Fruit fly (Drosophila melanogaster): Measurements from ENCODE around the gene CG31704.
A peak's percentile ranks its signal among the peaks of the same experiment; 100 is the strongest.

CG31704 gene

DNA sequence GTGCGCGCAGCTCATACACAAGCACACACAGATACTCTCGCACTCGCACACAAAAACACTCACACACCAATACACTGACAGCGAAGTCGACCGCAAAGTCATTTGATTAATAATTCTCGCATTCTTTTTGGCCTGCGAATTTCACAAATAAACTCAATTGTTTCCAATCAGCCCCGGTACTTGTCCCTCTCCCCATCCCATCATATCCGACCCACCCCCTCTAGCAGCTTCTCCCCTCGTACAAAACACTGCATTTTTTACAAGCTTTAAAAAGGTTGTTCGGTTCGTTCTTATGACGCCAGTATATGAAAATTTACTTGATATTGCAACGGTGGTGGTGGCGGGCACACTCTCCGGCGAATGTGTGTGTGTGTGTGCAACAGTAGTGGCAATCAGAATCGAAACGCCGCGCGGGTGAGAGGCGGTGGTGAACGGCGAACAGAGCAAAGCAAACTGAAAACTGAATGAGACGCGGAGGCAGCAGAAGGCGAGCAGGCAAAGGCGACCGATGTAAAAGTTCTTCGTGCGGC is 32.7 kb upstream of the CG31704 start (continued):
- TF ChIP-seq nmo (GFP tag; optimal IDR thresholded peaks at IDR 0.05) (no peak), CG12155 (GFP tag; optimal IDR thresholded peaks at IDR 0.05) (peak; percentile 16), p53 (GFP tag; optimal IDR thresholded peaks at IDR 0.05) (peak; percentile 4), CG3838 (GFP tag; optimal IDR thresholded peaks at IDR 0.05) (no peak), D19B (GFP tag; optimal IDR thresholded peaks at IDR 0.05) (no peak), gsb (GFP tag; IDR thresholded peaks at IDR 0.05) (no peak), CG15696 (tag; optimal IDR thresholded peaks at IDR 0.05) (no peak), HmgZ (tag; optimal IDR thresholded peaks at IDR 0.05) (peak; percentile 78), CG12659 (GFP tag; optimal IDR thresholded peaks at IDR 0.05) (no peak), CG16863 (GFP tag; optimal IDR thresholded peaks at IDR 0.05) (peak; percentile 46), CG9876 (GFP tag; optimal IDR thresholded peaks at IDR 0.05) (no peak), CG10979 (tag; optimal IDR thresholded peaks at IDR 0.05) (no peak), tin (GFP tag; optimal IDR thresholded peaks at IDR 0.05) (no peak), CG8478 (optimal IDR thresholded peaks at IDR 0.05) (peak; percentile 80), fu2 (GFP tag; optimal IDR thresholded peaks at IDR 0.05) (no peak), cato (GFP tag; optimal IDR thresholded peaks at IDR 0.05; ENCODE audit: borderline replicate concordance) (no peak), pum (GFP tag; optimal IDR thresholded peaks at IDR 0.05) (no peak), sim (GFP tag; IDR thresholded peaks at IDR 0.05) (no peak), stwl (tag; optimal IDR thresholded peaks at IDR 0.05) (no peak), CG18011 (GFP tag; optimal IDR thresholded peaks at IDR 0.05) (no peak), CG6254 (GFP tag; optimal IDR thresholded peaks at IDR 0.05) (no peak), Sox102F (GFP tag; optimal IDR thresholded peaks at IDR 0.05) (no peak), dpn (GFP tag; optimal IDR thresholded peaks at IDR 0.05) (peak in 1 of 2 experiments; percentile 5), CG16813 (GFP tag; IDR thresholded peaks at IDR 0.05; ENCODE audit: partially characterized antibody) (no peak), hbn (GFP tag; IDR thresholded peaks at IDR 0.05; ENCODE audit: partially characterized antibody) (no peak), fd3F (GFP tag; optimal IDR thresholded peaks at IDR 0.05) (no peak), Opbp (GFP tag; IDR thresholded peaks at IDR 0.05; ENCODE audit: partially characterized antibody) (no peak), tup (GFP tag; optimal IDR thresholded peaks at IDR 0.05) (no peak), CG11504 (tag; optimal IDR thresholded peaks at IDR 0.05) (no peak), CG7271 (tag; optimal IDR thresholded peaks at IDR 0.05) (no peak), Fer3 (tag; optimal IDR thresholded peaks at IDR 0.05) (no peak), Nf-YA (GFP tag; IDR thresholded peaks at IDR 0.05) (no peak), CG3726 (GFP tag; IDR thresholded peaks at IDR 0.05) (no peak), klu (GFP tag; IDR thresholded peaks at IDR 0.05) (no peak), NK7.1 (GFP tag; optimal IDR thresholded peaks at IDR 0.05) (no peak), CG30403 (GFP tag; optimal IDR thresholded peaks at IDR 0.05) (no peak), gfzf (GFP tag; optimal IDR thresholded peaks at IDR 0.05) (no peak), ro (GFP tag; IDR thresholded peaks at IDR 0.05) (no peak), BEAF-32 (GFP tag; optimal IDR thresholded peaks at IDR 0.05) (no peak), CG7963 (GFP tag; IDR thresholded peaks at IDR 0.05; ENCODE audit: partially characterized antibody) (no peak), kah (GFP tag; optimal IDR thresholded peaks at IDR 0.05) (peak; percentile 5), ERR (GFP tag; optimal IDR thresholded peaks at IDR 0.05) (peak; percentile 27), psq (GFP tag; optimal IDR thresholded peaks at IDR 0.05) (peak; percentile 96), C15 (GFP tag; IDR thresholded peaks at IDR 0.05) (no peak), Rx (GFP tag; IDR thresholded peaks at IDR 0.05) (no peak), CG14965 (GFP tag; optimal IDR thresholded peaks at IDR 0.05; ENCODE audit: borderline replicate concordance) (no peak), CG6689 (GFP tag; IDR thresholded peaks at IDR 0.05) (no peak), Oli (tag; optimal IDR thresholded peaks at IDR 0.05) (no peak), row (GFP tag; IDR thresholded peaks at IDR 0.05) (no peak; the same call in 2 of the 3 replicates), cg (GFP tag; optimal IDR thresholded peaks at IDR 0.05) (peak; percentile 98), CG10209 (GFP tag; optimal IDR thresholded peaks at IDR 0.05) (no peak)
